Fruit fly (Drosophila melanogaster): ENCODE data around the gene puf.

DNA sequence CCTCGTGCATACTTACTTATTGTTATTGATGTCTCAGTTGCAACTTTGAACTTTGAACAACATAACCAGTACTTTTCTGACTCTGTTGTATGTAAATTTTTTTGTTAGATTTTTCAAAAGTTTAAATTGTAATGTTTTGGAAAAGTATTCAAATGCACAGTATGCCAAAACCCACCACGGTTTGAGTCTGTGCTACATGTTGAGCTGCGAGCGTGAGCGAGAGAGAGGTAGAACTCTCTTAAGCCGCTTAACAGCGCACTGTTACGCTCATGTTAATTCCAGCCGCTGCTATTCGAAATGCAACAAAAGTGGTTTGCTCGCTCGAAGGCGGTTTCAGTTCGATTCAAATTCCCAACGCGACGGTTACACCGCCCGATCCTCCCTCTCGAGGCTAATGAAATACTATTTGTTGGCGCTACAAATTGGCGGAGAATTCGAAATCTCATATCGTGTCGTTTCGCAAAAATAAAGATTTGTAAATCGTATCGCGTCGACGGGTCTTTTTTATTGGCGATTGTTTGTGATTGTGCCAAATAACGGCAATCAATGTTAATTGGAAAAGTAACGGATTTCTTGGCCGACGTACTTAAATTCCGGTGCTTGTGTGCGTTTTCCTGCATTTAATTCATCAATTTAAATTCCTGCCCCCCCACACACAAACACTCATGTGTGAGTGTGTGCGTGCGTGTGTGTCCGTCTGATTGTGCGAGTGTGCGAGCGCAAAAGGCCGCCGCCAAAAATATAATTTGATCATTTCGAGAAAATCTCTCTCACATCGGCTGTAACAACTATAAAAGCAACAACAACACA, 60.8 kb downstream of the puf start:
- TF ChIP-seq CG13204 (GFP tag; optimal IDR thresholded peaks at IDR 0.05): peak; percentile 13
- peak; percentile 23 for TF ChIP-seq EcR (GFP tag; optimal IDR thresholded peaks at IDR 0.05)
- TF ChIP-seq rn (GFP tag; IDR thresholded peaks at IDR 0.05): no peak
- TF ChIP-seq CG15710 (tag; optimal IDR thresholded peaks at IDR 0.05): no peak
- TF ChIP-seq Pif1A (GFP tag; optimal IDR thresholded peaks at IDR 0.05): no peak
- TF ChIP-seq CG9948 (tag; optimal IDR thresholded peaks at IDR 0.05): no peak
- no peak for TF ChIP-seq CG14655 (GFP tag; optimal IDR thresholded peaks at IDR 0.05)
- TF ChIP-seq fd96Ca (GFP tag; IDR thresholded peaks at IDR 0.05): no peak
- TF ChIP-seq CG12605 (GFP tag; IDR thresholded peaks at IDR 0.05): no peak
- TF ChIP-seq Snoo (tag; optimal IDR thresholded peaks at IDR 0.05): peak; percentile 14
- no peak for TF ChIP-seq CG34367 (tag; optimal IDR thresholded peaks at IDR 0.05)
- no peak for TF ChIP-seq CG4496 (GFP tag; IDR thresholded peaks at IDR 0.05)

Data from whole organism, pupa.